Fruit fly (Drosophila melanogaster) whole organism, embryonic: ENCODE data around the gene lili.

ENCODE experiments used
- CG1024 ChIP-seq: fragments of 200-800 bp; sonication (Bioruptor generic); IDR thresholded peaks from 2 replicates; pipeline ENCODE4 v1.3.6; 2022; ENCODE audit warnings: missing biosample characterization, missing genetic modification characterization
- CG10462 ChIP-seq: fragments of 200-800 bp; sonication (Bioruptor generic); optimal IDR thresholded peaks from 2 replicates; lab custom pipeline; 2016; ENCODE audit warnings: missing biosample characterization, missing genetic modification characterization
- CG11504 ChIP-seq: fragments of 200-800 bp; sonication (Bioruptor generic); optimal IDR thresholded peaks from 3 replicates; lab custom pipeline; 2019; ENCODE audit warnings: missing biosample characterization, mild to moderate bottlenecking, missing genetic modification characterization, moderate library complexity
- CG11695 ChIP-seq: fragments of 200-800 bp; sonication (Bioruptor generic); IDR thresholded peaks from 3 replicates; pipeline ENCODE4 v1.3.6; 2022; ENCODE audit warnings: missing biosample characterization, missing genetic modification characterization
- CG11723 ChIP-seq: fragments of 200-800 bp; sonication (Bioruptor generic); optimal IDR thresholded peaks from 2 replicates; lab custom pipeline; 2017; ENCODE audit warnings: missing biosample characterization, mild to moderate bottlenecking, missing genetic modification characterization
- CG12071 ChIP-seq: fragments of 200-800 bp; sonication (Bioruptor generic); optimal IDR thresholded peaks from 3 replicates; lab custom pipeline; 2018; ENCODE audit warnings: missing biosample characterization, mild to moderate bottlenecking, missing genetic modification characterization
- CG14050 ChIP-seq: fragments of 200-800 bp; sonication (Bioruptor generic); IDR thresholded peaks from 3 replicates; pipeline ENCODE4 v1.3.6; 2022; ENCODE audit warnings: missing biosample characterization, missing genetic modification characterization
- CG15514 ChIP-seq: fragments of 200-800 bp; sonication (Bioruptor generic); optimal IDR thresholded peaks from 3 replicates; lab custom pipeline; 2017; ENCODE audit warnings: missing biosample characterization, missing genetic modification characterization, mild to moderate bottlenecking, moderate library complexity, missing genetic modification reagents
- CG16815 ChIP-seq: fragments of 200-800 bp; sonication (Bioruptor generic); optimal IDR thresholded peaks from 3 replicates; lab custom pipeline; 2017; ENCODE audit warnings: missing biosample characterization, mild to moderate bottlenecking, missing genetic modification characterization
- CG18619 ChIP-seq: fragments of 200-800 bp; sonication (Bioruptor generic); optimal IDR thresholded peaks from 3 replicates; lab custom pipeline; 2017; ENCODE audit warnings: missing biosample characterization, mild to moderate bottlenecking, missing genetic modification characterization
- CG2199 ChIP-seq: fragments of 200-800 bp; sonication (Bioruptor generic); IDR thresholded peaks from 3 replicates; pipeline ENCODE4 v1.3.6; 2022; ENCODE audit warnings: missing biosample characterization, missing genetic modification characterization
- CG30403 ChIP-seq: fragments of 200-800 bp; sonication (Bioruptor generic); optimal IDR thresholded peaks from 3 replicates; lab custom pipeline; 2016; ENCODE audit warnings: missing biosample characterization, missing genetic modification characterization
- CG32532 ChIP-seq: fragments of 200-800 bp; sonication (Bioruptor generic); IDR thresholded peaks from 2 replicates; pipeline ENCODE4 v1.3.6; 2022; ENCODE audit warnings: missing biosample characterization, missing genetic modification characterization
- CG34376 ChIP-seq: fragments of 200-800 bp; sonication (Bioruptor generic); optimal IDR thresholded peaks from 2 replicates; lab custom pipeline; 2018; ENCODE audit warnings: missing biosample characterization, mild to moderate bottlenecking, missing genetic modification characterization
- CG4360 ChIP-seq: fragments of 200-800 bp; sonication (Bioruptor generic); IDR thresholded peaks from 2 replicates; pipeline ENCODE4 v1.3.6; 2022; ENCODE audit warnings: missing biosample characterization, missing genetic modification characterization
- CG6272 ChIP-seq: fragments of 200-800 bp; sonication (Bioruptor generic); IDR thresholded peaks from 2 replicates; pipeline ENCODE4 v1.3.6; 2022; ENCODE audit warnings: missing biosample characterization, missing genetic modification characterization
- CG7928 ChIP-seq: fragments of 200-800 bp; sonication (Bioruptor generic); optimal IDR thresholded peaks from 2 replicates; lab custom pipeline; 2017; ENCODE audit warnings: missing biosample characterization, mild to moderate bottlenecking, missing genetic modification characterization
- CG9215 ChIP-seq: fragments of 200-800 bp; sonication (Bioruptor generic); IDR thresholded peaks from 2 replicates; pipeline ENCODE4 v1.3.6; 2022; ENCODE audit warnings: missing biosample characterization, missing genetic modification characterization
- CG9932 ChIP-seq: fragments of 200-800 bp; sonication (Bioruptor generic); IDR thresholded peaks from 2 replicates; pipeline ENCODE4 v1.3.6; 2022; ENCODE audit warnings: missing biosample characterization, missing genetic modification characterization
- Dek ChIP-seq: fragments of 200-800 bp; sonication (Bioruptor generic); optimal IDR thresholded peaks from 3 replicates; lab custom pipeline; 2019; ENCODE audit warnings: missing biosample characterization, mild to moderate bottlenecking, missing genetic modification characterization, moderate library complexity
- ERR ChIP-seq: fragments of 200-800 bp; sonication (Bioruptor generic); optimal IDR thresholded peaks from 2 replicates; lab custom pipeline; 2016; ENCODE audit warnings: missing biosample characterization, missing genetic modification characterization
- Elba2 ChIP-seq: fragments of 200-800 bp; sonication (Bioruptor generic); optimal IDR thresholded peaks from 3 replicates; lab custom pipeline; 2016; ENCODE audit warnings: missing biosample characterization, missing genetic modification characterization
- Fer3 ChIP-seq: fragments of 200-800 bp; sonication (Bioruptor generic); optimal IDR thresholded peaks from 2 replicates; lab custom pipeline; 2018; ENCODE audit warnings: missing biosample characterization, mild to moderate bottlenecking, missing genetic modification characterization, moderate library complexity
- HLH54F ChIP-seq: fragments of 200-800 bp; sonication (Bioruptor generic); optimal IDR thresholded peaks from 3 replicates; lab custom pipeline; 2016; ENCODE audit warnings: missing biosample characterization, missing genetic modification characterization
- NfI ChIP-seq: fragments of 200-800 bp; sonication (Bioruptor generic); optimal IDR thresholded peaks from 3 replicates; lab custom pipeline; 2018; ENCODE audit warnings: missing biosample characterization, mild to moderate bottlenecking, missing genetic modification characterization, moderate library complexity
- Oaz ChIP-seq: fragments of 200-800 bp; sonication (Bioruptor generic); IDR thresholded peaks from 2 replicates; pipeline ENCODE4 v1.3.6; 2022; ENCODE audit warnings: missing biosample characterization, missing genetic modification characterization
- Scr ChIP-seq: fragments of 200-800 bp; sonication (Bioruptor generic); IDR thresholded peaks from 2 replicates; pipeline ENCODE4 v1.3.6; 2022; ENCODE audit warnings: missing biosample characterization, missing genetic modification characterization; ENCODE audit not compliant: partially characterized antibody
- Stat92E ChIP-seq, 3 experiments: fragments of >200 bp in 2 of 3; fragments of 200-800 bp in 1 of 3; sonication (Bioruptor generic) in 1 of 3; optimal IDR thresholded peaks; 2 replicates each; lab custom pipeline; 2017 to 2019; ENCODE audit warnings: missing biosample characterization in 3 of 3, missing genetic modification characterization in 3 of 3, mild to moderate bottlenecking in 1 of 3, moderate library complexity in 1 of 3
- ap ChIP-seq: fragments of 200-800 bp; sonication (Bioruptor generic); IDR thresholded peaks from 2 replicates; pipeline ENCODE4 v1.3.6; 2022; ENCODE audit warnings: missing biosample characterization, missing genetic modification characterization
- ara ChIP-seq: fragments of 200-800 bp; sonication (Bioruptor generic); IDR thresholded peaks from 2 replicates; pipeline ENCODE4 v1.3.6; 2022; ENCODE audit warnings: missing biosample characterization, missing genetic modification characterization
- cg ChIP-seq: fragments of 200-800 bp; sonication (Bioruptor generic); optimal IDR thresholded peaks from 3 replicates; lab custom pipeline; 2019; ENCODE audit warnings: missing biosample characterization, mild to moderate bottlenecking, missing genetic modification characterization, moderate library complexity
- dati ChIP-seq: fragments of 200-800 bp; sonication (Bioruptor generic); IDR thresholded peaks from 2 replicates; pipeline ENCODE4 v1.3.6; 2022; ENCODE audit warnings: missing biosample characterization, missing genetic modification characterization
- ems ChIP-seq: fragments of 200-800 bp; sonication (Bioruptor generic); optimal IDR thresholded peaks from 3 replicates; lab custom pipeline; 2016; ENCODE audit warnings: missing biosample characterization, missing genetic modification characterization
- eve ChIP-seq, 2 experiments: fragments of >200 bp; optimal IDR thresholded peaks; 2 replicates each; lab custom pipeline; 2017; ENCODE audit warnings: missing biosample characterization in 2 of 2, missing genetic modification characterization in 2 of 2
- eyg ChIP-seq: fragments of 200-800 bp; sonication (Bioruptor generic); optimal IDR thresholded peaks from 3 replicates; lab custom pipeline; 2016; ENCODE audit warnings: missing biosample characterization, missing genetic modification characterization
- fu2 ChIP-seq: fragments of 200-800 bp; sonication (Bioruptor generic); optimal IDR thresholded peaks from 2 replicates; lab custom pipeline; 2016; ENCODE audit warnings: missing biosample characterization, missing genetic modification characterization
- hbn ChIP-seq: fragments of 200-800 bp; sonication (Bioruptor generic); IDR thresholded peaks from 2 replicates; pipeline ENCODE4 v1.3.6; 2022; ENCODE audit warnings: missing biosample characterization, missing genetic modification characterization; ENCODE audit not compliant: partially characterized antibody
- lab ChIP-seq: fragments of 200-800 bp; sonication (Bioruptor generic); optimal IDR thresholded peaks from 3 replicates; lab custom pipeline; 2017; ENCODE audit warnings: missing biosample characterization, missing genetic modification characterization, mild to moderate bottlenecking, moderate library complexity, missing genetic modification reagents
- lmd ChIP-seq: fragments of 200-800 bp; sonication (Bioruptor generic); IDR thresholded peaks from 2 replicates; pipeline ENCODE4 v1.3.6; 2022; ENCODE audit warnings: missing biosample characterization, missing genetic modification characterization
- mld ChIP-seq: fragments of 200-800 bp; sonication (Bioruptor generic); IDR thresholded peaks from 3 replicates; pipeline ENCODE4 v1.3.6; 2022; ENCODE audit warnings: missing biosample characterization, missing genetic modification characterization; ENCODE audit not compliant: partially characterized antibody
- nau ChIP-seq: fragments of 200-800 bp; sonication (Bioruptor generic); optimal IDR thresholded peaks from 3 replicates; lab custom pipeline; 2017; ENCODE audit warnings: missing biosample characterization, mild to moderate bottlenecking, missing genetic modification characterization, missing genetic modification reagents
- pfk ChIP-seq: fragments of 200-800 bp; sonication (Bioruptor generic); optimal IDR thresholded peaks from 2 replicates; lab custom pipeline; 2018; ENCODE audit warnings: missing biosample characterization, mild to moderate bottlenecking, missing genetic modification characterization, moderate library complexity
- psq ChIP-seq: fragments of 200-800 bp; sonication (Bioruptor generic); optimal IDR thresholded peaks from 2 replicates; lab custom pipeline; 2017; ENCODE audit warnings: missing biosample characterization, missing genetic modification characterization
- repo ChIP-seq: fragments of 200-800 bp; sonication (Bioruptor generic); optimal IDR thresholded peaks from 2 replicates; lab custom pipeline; 2016; ENCODE audit warnings: missing biosample characterization, missing genetic modification characterization
- slp2 ChIP-seq: fragments of 200-800 bp; sonication (Bioruptor generic); optimal IDR thresholded peaks from 2 replicates; lab custom pipeline; 2016; ENCODE audit warnings: missing biosample characterization, missing genetic modification characterization
- tgo ChIP-seq: fragments of 200-800 bp; sonication (Bioruptor generic); IDR thresholded peaks from 3 replicates; pipeline ENCODE4 v1.3.6; 2022; ENCODE audit warnings: missing biosample characterization, missing genetic modification characterization
- tio ChIP-seq: fragments of 200-800 bp; sonication (Bioruptor generic); optimal IDR thresholded peaks from 2 replicates; lab custom pipeline; 2017; ENCODE audit warnings: missing biosample characterization, missing genetic modification characterization, inconsistent platforms
- tll ChIP-seq, 2 experiments: fragments of 200-800 bp in 1 of 2; fragments of >200 bp in 1 of 2; sonication (Bioruptor generic) in 1 of 2; optimal IDR thresholded peaks; 2 replicates each; lab custom pipeline; 2017 to 2019; ENCODE audit warnings: missing biosample characterization in 2 of 2, missing genetic modification characterization in 2 of 2, mild to moderate bottlenecking in 1 of 2, moderate library complexity in 1 of 2
- toy ChIP-seq: fragments of 200-800 bp; sonication (Bioruptor generic); IDR thresholded peaks from 2 replicates; pipeline ENCODE4 v1.3.6; 2022; ENCODE audit warnings: missing biosample characterization, missing genetic modification characterization
- vfl ChIP-seq: fragments of 200-800 bp; sonication (Bioruptor generic); optimal IDR thresholded peaks from 2 replicates; lab custom pipeline; 2016; ENCODE audit warnings: missing biosample characterization, missing genetic modification characterization

The lili gene

dm6 chr3R:24787042-24787565, 26.7 kb downstream of the lili start, which contains the start of gene CG5805:
TSS of gene CG5805 (minus strand) at chr3R:24787421.
- TF ChIP-seq mld (no peak), toy (GFP tag; lab: Robert Waterston, UW) (peak; percentile 62; the same call in 1 of the 2 replicates), Stat92E (GFP tag; optimal IDR thresholded peaks at IDR 0.05; lab: Kevin White, UChicago) (peak in 1 of 3 experiments; percentile 40), CG14050 (GFP tag; lab: Robert Waterston, UW) (peak; percentile 80), tll (GFP tag; optimal IDR thresholded peaks at IDR 0.05; lab: Kevin White, UChicago) (peak in 1 of 2 experiments; percentile 23), Oaz (peak; percentile 55), NfI (peak; percentile 93), CG9215 (peak; percentile 55), tio (GFP tag; lab: Kevin White, UChicago) (no peak), lab (peak; percentile 95), HLH54F (GFP tag; lab: Kevin White, UChicago) (peak; percentile 70), CG1024 (GFP tag; lab: Robert Waterston, UW) (peak; percentile 72), CG16815 (peak; percentile 53), hbn (GFP tag; lab: Robert Waterston, UW) (no peak), fu2 (GFP tag; lab: Kevin White, UChicago) (peak; percentile 66), CG30403 (GFP tag; lab: Kevin White, UChicago) (peak; percentile 67), CG4360 (no peak), repo (GFP tag; lab: Kevin White, UChicago) (peak; percentile 59), nau (GFP tag; lab: Kevin White, UChicago) (no peak), eve (GFP tag; optimal IDR thresholded peaks at IDR 0.05; lab: Kevin White, UChicago) (no peak), ara (GFP tag; lab: Robert Waterston, UW) (peak; percentile 73), tgo (GFP tag; lab: Robert Waterston, UW) (peak; percentile 85), Elba2 (GFP tag; lab: Kevin White, UChicago) (peak; percentile 81), CG11695 (GFP tag; lab: Robert Waterston, UW) (peak; percentile 53; the same call in 1 of the 3 replicates), ap (peak; percentile 54; the same call in 1 of the 2 replicates), CG9932 (GFP tag; lab: Robert Waterston, UW) (peak; percentile 66), Dek (tag; lab: Kevin White, UChicago) (peak; percentile 72), psq (GFP tag; lab: Kevin White, UChicago) (peak; percentile 68), CG11723 (GFP tag; lab: Kevin White, UChicago) (peak; percentile 75), CG10462 (GFP tag; lab: Kevin White, UChicago) (peak; percentile 23), slp2 (GFP tag; lab: Kevin White, UChicago) (peak; percentile 58), Fer3 (tag; lab: Kevin White, UChicago) (peak; percentile 92), lmd (GFP tag; lab: Robert Waterston, UW) (peak; percentile 63), CG7928 (GFP tag; lab: Kevin White, UChicago) (peak; percentile 57), vfl (GFP tag; lab: Kevin White, UChicago) (no peak), CG34376 (GFP tag; lab: Kevin White, UChicago) (peak; percentile 91), CG12071 (GFP tag; lab: Kevin White, UChicago) (peak; percentile 84), Scr (GFP tag; lab: Robert Waterston, UW) (peak; percentile 21; the same call in 1 of the 2 replicates), CG18619 (GFP tag; lab: Kevin White, UChicago) (peak; percentile 91), CG32532 (peak; percentile 88), ERR (peak; percentile 43), CG15514 (GFP tag; lab: Kevin White, UChicago) (peak; percentile 92), CG6272 (GFP tag; lab: Robert Waterston, UW) (peak; percentile 63), CG2199 (GFP tag; lab: Robert Waterston, UW) (peak; percentile 47; the same call in 2 of the 3 replicates), ems (GFP tag; lab: Kevin White, UChicago) (peak; percentile 73), CG11504 (tag; lab: Kevin White, UChicago) (peak; percentile 80), eyg (GFP tag; lab: Kevin White, UChicago) (peak; percentile 72), pfk (GFP tag; lab: Kevin White, UChicago) (peak; percentile 50), dati (GFP tag; lab: Robert Waterston, UW) (peak; percentile 68), cg (GFP tag; lab: Kevin White, UChicago) (no peak)
